Fruit fly (Drosophila melanogaster) Kc167 (cell line): Measurements from ENCODE around the gene Fmr1.

Experiments used
- Myc ChIP-seq: fragments of >200 bp; optimal IDR thresholded peaks from 2 replicates; lab custom pipeline; 2017; ENCODE audit warnings: missing external identifiers
- Sin3A ChIP-seq: fragments of >200 bp; optimal IDR thresholded peaks from 2 replicates; lab custom pipeline; 2018; ENCODE audit warnings: missing external identifiers
- h ChIP-seq: fragments of >200 bp; optimal IDR thresholded peaks from 3 replicates; lab custom pipeline; 2018; ENCODE audit warnings: missing external identifiers
- insv ChIP-seq: fragments of >200 bp; optimal IDR thresholded peaks from 3 replicates; lab custom pipeline; 2018; ENCODE audit warnings: missing external identifiers
- psq ChIP-seq: fragments of >200 bp; optimal IDR thresholded peaks from 2 replicates; lab custom pipeline; 2017; ENCODE audit warnings: missing external identifiers
- ttk ChIP-seq: sonication (Bioruptor generic); optimal IDR thresholded peaks from 2 replicates; lab custom pipeline; 2017; ENCODE audit warnings: missing external identifiers

Fmr1 gene

dm6 chr3R:10109938-10110337 is at the start of gene Fmr1:
Gene Fmr1 (minus strand): TSS chr3R:10110121.
- TF ChIP-seq psq (lab: Kevin White, UChicago) (peak; percentile 68), Myc (no peak)

- TF ChIP-seq psq (lab: Kevin White, UChicago) (no peak), Sin3A (lab: Kevin White, UChicago) (no peak), insv (lab: Kevin White, UChicago) (no peak), Myc (no peak), ttk (lab: Kevin White, UChicago) (no peak), h (no peak)
Observed at dm6 chr3R:10153957-10154685, 44.2 kb upstream of the Fmr1 start.

- no peak for TF ChIP-seq Sin3A (lab: Kevin White, UChicago)
- no peak for TF ChIP-seq Myc
- no peak for TF ChIP-seq h
- no peak for TF ChIP-seq psq (lab: Kevin White, UChicago)
- no peak for TF ChIP-seq ttk (lab: Kevin White, UChicago)
- TF ChIP-seq insv (lab: Kevin White, UChicago), result no peak
Observed at dm6 chr3R:10151830-10152513, 42.1 kb upstream of the Fmr1 start, which contains the start of gene CG34303. Gene CG34303 (minus strand): TSS chr3R:10151880.

dm6 chr3R:10150555-10150954 is 40.6 kb upstream of the Fmr1 start:
- TF ChIP-seq Myc, result no peak
- TF ChIP-seq h, result no peak
- no peak for TF ChIP-seq ttk (lab: Kevin White, UChicago)
- no peak for TF ChIP-seq insv (lab: Kevin White, UChicago)
- TF ChIP-seq Sin3A (lab: Kevin White, UChicago), result no peak
- TF ChIP-seq psq (lab: Kevin White, UChicago), result no peak

dm6 chr3R:10149667-10150398 is 39.9 kb upstream of the Fmr1 start:
- TF ChIP-seq Sin3A (lab: Kevin White, UChicago), result no peak
- TF ChIP-seq psq (lab: Kevin White, UChicago), result no peak
- no peak for TF ChIP-seq ttk (lab: Kevin White, UChicago)
- no peak for TF ChIP-seq insv (lab: Kevin White, UChicago)
- TF ChIP-seq Myc, result no peak
- no peak for TF ChIP-seq h

- TF ChIP-seq h (no peak), Sin3A (lab: Kevin White, UChicago) (no peak), Myc (no peak), psq (lab: Kevin White, UChicago) (no peak), ttk (lab: Kevin White, UChicago) (no peak), insv (lab: Kevin White, UChicago) (no peak)
Observed at dm6 chr3R:10148376-10148887, 38.5 kb upstream of the Fmr1 start.

- TF ChIP-seq insv (lab: Kevin White, UChicago) (no peak), h (no peak), psq (lab: Kevin White, UChicago) (no peak), ttk (lab: Kevin White, UChicago) (no peak), Sin3A (lab: Kevin White, UChicago) (no peak), Myc (no peak)
Observed at dm6 chr3R:10147176-10147575, 37.3 kb upstream of the Fmr1 start.

dm6 chr3R:10144103-10144998 is 34.4 kb upstream of the Fmr1 start, which contains the start of the genes TAF1B and Invadolysin:
Gene TAF1B (minus strand): TSS chr3R:10144184.
Gene Invadolysin (plus strand): TSS chr3R:10144668.
- TF ChIP-seq ttk (lab: Kevin White, UChicago) (no peak), Myc (no peak), insv (lab: Kevin White, UChicago) (no peak), Sin3A (lab: Kevin White, UChicago) (no peak), psq (lab: Kevin White, UChicago) (no peak)

- TF ChIP-seq ttk (lab: Kevin White, UChicago) (no peak), insv (lab: Kevin White, UChicago) (no peak), psq (lab: Kevin White, UChicago) (no peak), Sin3A (lab: Kevin White, UChicago) (no peak)
Observed at dm6 chr3R:10142770-10143169, 32.8 kb upstream of the Fmr1 start, which contains the start of gene CG42759. Gene CG42759 (plus strand): TSS chr3R:10143070.

- TF ChIP-seq h (no peak), ttk (lab: Kevin White, UChicago) (no peak), Myc (no peak), psq (lab: Kevin White, UChicago) (no peak), insv (lab: Kevin White, UChicago) (no peak), Sin3A (lab: Kevin White, UChicago) (no peak)
Observed at dm6 chr3R:10139649-10140598, 30.0 kb upstream of the Fmr1 start, which contains the start of gene tws. Gene tws (minus strand): TSS chr3R:10139772.
